Worm (Caenorhabditis elegans): Measurements from ENCODE around the gene F08D12.12.

Gene F08D12.12

DNA sequence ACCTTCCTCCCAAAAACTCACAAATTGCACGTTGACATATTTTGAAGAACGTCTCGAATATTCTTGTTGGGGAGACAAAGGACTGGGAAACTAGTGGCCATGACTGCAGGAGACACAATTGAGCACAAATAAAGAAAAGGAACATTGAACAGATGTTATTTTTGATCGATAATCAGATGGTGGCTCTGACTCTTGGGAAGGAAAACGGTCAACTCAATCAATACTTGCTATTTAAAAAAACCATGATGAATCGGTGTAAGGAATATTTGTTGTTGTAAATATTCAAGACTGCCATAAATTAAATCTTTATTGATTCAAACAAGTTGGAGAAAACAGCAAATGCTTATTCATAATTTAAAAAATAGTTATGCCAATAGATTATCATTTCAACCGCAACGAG lies 16.1 kb downstream of the F08D12.12 start, which contains the start of gene fbxb-105:
Gene fbxb-105 (minus strand): TSS at position 101 of the 400 bp plus-strand sequence.
- no peak for TF ChIP-seq tbx-9 (tag; optimal IDR thresholded peaks at IDR 0.05; ENCODE audit: borderline replicate concordance)
- no peak for TF ChIP-seq ztf-28 (GFP tag; IDR thresholded peaks at IDR 0.05)
- TF ChIP-seq ztf-6 (GFP tag; IDR thresholded peaks at IDR 0.05), result no peak
- no peak for TF ChIP-seq C06A6.2 (GFP tag; conservative IDR thresholded peaks at IDR 0.05)
- no peak for TF ChIP-seq C17E4.6 (GFP tag; IDR thresholded peaks at IDR 0.05)
- TF ChIP-seq F52B5.7 (tag; optimal IDR thresholded peaks at IDR 0.05), result no peak
- no peak for TF ChIP-seq repo-1 (tag; optimal IDR thresholded peaks at IDR 0.05)
- no peak for TF ChIP-seq mxl-1 (tag; optimal IDR thresholded peaks at IDR 0.05)
- no peak for TF ChIP-seq Y95B8A.8 (GFP tag; IDR thresholded peaks at IDR 0.05)
- no peak for TF ChIP-seq F39B2.1 (GFP tag; IDR thresholded peaks at IDR 0.05)
- TF ChIP-seq F33H1.4 (GFP tag; IDR thresholded peaks at IDR 0.05), result no peak
- no peak for TF ChIP-seq tlf-1 (GFP tag; optimal IDR thresholded peaks at IDR 0.05)

DNA sequence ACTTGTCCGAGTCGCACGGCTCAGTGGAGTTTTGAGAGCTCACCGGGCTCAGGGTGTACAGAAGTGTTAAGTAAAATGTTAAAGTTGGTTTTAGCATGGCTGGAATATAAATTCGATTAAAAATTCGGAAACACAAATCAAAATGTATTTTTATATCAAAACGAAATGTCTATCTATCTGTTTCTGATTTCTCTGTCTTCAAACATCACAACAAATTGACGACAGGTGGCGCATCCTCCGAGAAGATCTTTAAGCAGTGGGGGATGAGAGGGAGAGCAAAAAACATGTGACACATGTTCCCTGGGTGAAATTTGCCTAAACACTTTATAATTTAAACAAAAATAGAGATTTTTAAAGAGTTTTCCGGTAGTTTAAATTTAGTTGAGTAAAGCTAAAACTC lies 17.9 kb downstream of the F08D12.12 start, which contains the start of gene F08D12.7:
Gene F08D12.7 (minus strand): TSS at position 101 of the 400 bp plus-strand sequence.
- TF ChIP-seq ceh-79 (tag; optimal IDR thresholded peaks at IDR 0.05) (no peak), let-526 (GFP tag; IDR thresholded peaks at IDR 0.05) (no peak), chd-7 (tag; optimal IDR thresholded peaks at IDR 0.05) (no peak), F55B11.4 (tag; optimal IDR thresholded peaks at IDR 0.05; ENCODE audit: borderline replicate concordance, insufficient read depth) (no peak), nhr-120 (GFP tag; IDR thresholded peaks at IDR 0.05) (no peak), zfh-2 (GFP tag; conservative IDR thresholded peaks at IDR 0.05) (no peak), attf-3 (GFP tag; conservative IDR thresholded peaks at IDR 0.05) (no peak), ZK185.1 (tag; optimal IDR thresholded peaks at IDR 0.05; ENCODE audit: poor library complexity, severe bottlenecking) (no peak)

DNA sequence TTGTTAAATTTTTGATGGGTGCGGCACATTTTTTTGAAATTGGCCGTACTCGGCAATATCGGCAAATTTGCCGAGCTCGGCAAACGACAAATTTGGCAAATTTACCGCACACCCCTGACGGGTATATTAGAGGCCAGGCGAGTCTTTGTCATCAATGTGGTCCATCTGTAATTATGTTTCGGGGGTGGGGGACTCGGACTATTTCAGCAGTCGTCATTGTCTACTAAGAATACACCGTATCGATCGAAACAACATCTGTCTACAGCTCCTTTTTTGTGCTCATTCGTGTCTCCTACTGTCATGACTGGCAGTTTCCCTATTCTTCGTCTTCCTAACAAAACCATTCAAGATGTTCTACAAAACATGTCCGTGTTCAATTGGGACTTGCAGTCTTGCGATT lies 20.6 kb downstream of the F08D12.12 start, which contains the start of gene F08D12.15:
Gene F08D12.15 (plus strand): TSS at position 301 of the 400 bp plus-strand sequence.
- TF ChIP-seq lin-40 (tag; optimal IDR thresholded peaks at IDR 0.05), result no peak
- no peak for TF ChIP-seq nfyb-1 (GFP tag; IDR thresholded peaks at IDR 0.05)
- TF ChIP-seq K12H6.12 (tag; optimal IDR thresholded peaks at IDR 0.05), result no peak
- TF ChIP-seq sptf-2 (GFP tag; optimal IDR thresholded peaks at IDR 0.05), result no peak
- TF ChIP-seq ama-1 (optimal IDR thresholded peaks at IDR 0.05), result no peak
- TF ChIP-seq ama-1 (GFP tag; optimal IDR thresholded peaks at IDR 0.05), result no peak
- TF ChIP-seq dox-1 (GFP tag; IDR thresholded peaks at IDR 0.05), result no peak
- no peak for TF ChIP-seq attf-6 (GFP tag; IDR thresholded peaks at IDR 0.05)

DNA sequence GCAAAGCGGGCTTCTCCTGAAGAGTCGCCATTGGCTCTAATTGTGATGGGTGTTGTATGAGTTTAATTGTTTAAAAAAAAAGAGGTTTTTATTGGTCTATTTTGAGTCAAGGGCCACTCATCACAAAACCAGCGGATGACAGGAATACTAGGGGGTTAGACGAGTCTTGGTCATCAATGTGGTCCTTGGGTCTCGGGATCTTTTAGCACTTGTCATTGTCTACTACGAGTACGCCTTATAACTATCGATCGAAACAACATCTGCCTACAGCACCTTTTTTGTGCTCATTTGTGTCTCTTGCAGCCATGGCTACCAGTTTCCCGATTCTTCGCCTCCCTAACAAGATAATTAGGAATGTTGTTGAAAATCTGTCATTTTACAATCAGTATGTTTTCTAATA lies 22.2 kb downstream of the F08D12.12 start, which contains the start of gene fbxb-108:
Gene fbxb-108 (plus strand): TSS at position 301 of the 400 bp plus-strand sequence.
- TF ChIP-seq pha-4 (tag; optimal IDR thresholded peaks at IDR 0.05) (no peak), rec-8 (tag; optimal IDR thresholded peaks at IDR 0.05) (no peak), chd-7 (tag; optimal IDR thresholded peaks at IDR 0.05) (no peak), akir-1 (GFP tag; optimal IDR thresholded peaks at IDR 0.05) (no peak), C17E4.6 (GFP tag; IDR thresholded peaks at IDR 0.05) (no peak), lir-1 (GFP tag; conservative IDR thresholded peaks at IDR 0.05) (no peak), repo-1 (tag; optimal IDR thresholded peaks at IDR 0.05) (no peak), madf-10 (tag; optimal IDR thresholded peaks at IDR 0.05) (no peak), C06A6.2 (GFP tag; conservative IDR thresholded peaks at IDR 0.05) (no peak), Y53F4B.3 (GFP tag; IDR thresholded peaks at IDR 0.05) (no peak), rpc-1 (optimal IDR thresholded peaks at IDR 0.05) (no peak), rpc-1 (tag; optimal IDR thresholded peaks at IDR 0.05) (no peak), tlf-1 (GFP tag; optimal IDR thresholded peaks at IDR 0.05) (no peak), lag-1 (GFP tag; IDR thresholded peaks at IDR 0.05) (no peak), attf-5 (GFP tag; optimal IDR thresholded peaks at IDR 0.05) (no peak), F39B2.1 (GFP tag; IDR thresholded peaks at IDR 0.05) (no peak), him-1 (tag; optimal IDR thresholded peaks at IDR 0.05) (no peak), attf-3 (GFP tag; conservative IDR thresholded peaks at IDR 0.05) (no peak), somi-1 (GFP tag; optimal IDR thresholded peaks at IDR 0.05) (no peak)

Data from whole organism, young adult.